Fruit fly (Drosophila melanogaster): ENCODE data around the gene CG31810.

CG31810 gene

dm6 chr2L:16817421-16818101 is 34.6 kb downstream of the CG31810 start:
- TF ChIP-seq CG12768 (GFP tag; optimal IDR thresholded peaks at IDR 0.05) (no peak), Crg-1 (GFP tag; optimal IDR thresholded peaks at IDR 0.05) (no peak), CG11617 (GFP tag; optimal IDR thresholded peaks at IDR 0.05) (no peak), ovo (GFP tag; optimal IDR thresholded peaks at IDR 0.05) (no peak), CG7045 (GFP tag; optimal IDR thresholded peaks at IDR 0.05) (no peak), CG5204 (GFP tag; optimal IDR thresholded peaks at IDR 0.05) (no peak), CG33017 (tag; optimal IDR thresholded peaks at IDR 0.05) (no peak), CG14711 (tag; optimal IDR thresholded peaks at IDR 0.05) (no peak), Mnt (GFP tag; optimal IDR thresholded peaks at IDR 0.05) (no peak), Hr96 (GFP tag; optimal IDR thresholded peaks at IDR 0.05) (no peak), tj (GFP tag; optimal IDR thresholded peaks at IDR 0.05) (no peak), cic (GFP tag; optimal IDR thresholded peaks at IDR 0.05) (no peak), bab1 (GFP tag; optimal IDR thresholded peaks at IDR 0.05) (no peak), toe (GFP tag; optimal IDR thresholded peaks at IDR 0.05) (no peak), kay (GFP tag; ENCODE audit: borderline replicate concordance) (no peak), cnc (optimal IDR thresholded peaks at IDR 0.05) (no peak)

dm6 chr2L:16816750-16817087 is 35.4 kb downstream of the CG31810 start:
- no peak for TF ChIP-seq CG12768 (GFP tag; optimal IDR thresholded peaks at IDR 0.05)
- TF ChIP-seq toe (GFP tag; optimal IDR thresholded peaks at IDR 0.05), result no peak
- peak; percentile 31 for TF ChIP-seq tj (GFP tag; optimal IDR thresholded peaks at IDR 0.05)
- no peak for TF ChIP-seq Mnt (GFP tag; optimal IDR thresholded peaks at IDR 0.05)
- no peak for TF ChIP-seq CG5204 (GFP tag; optimal IDR thresholded peaks at IDR 0.05)
- TF ChIP-seq CG1620 (GFP tag; optimal IDR thresholded peaks at IDR 0.05), result no peak

dm6 chr2L:16815989-16816749 is 36.0 kb downstream of the CG31810 start, which contains the start of gene mdy:
Gene mdy (plus strand): TSS chr2L:16816660.
- TF ChIP-seq bab1 (GFP tag; optimal IDR thresholded peaks at IDR 0.05), result peak; percentile 65
- no peak for TF ChIP-seq Crg-1 (GFP tag; optimal IDR thresholded peaks at IDR 0.05)
- TF ChIP-seq CG5204 (GFP tag; optimal IDR thresholded peaks at IDR 0.05), result peak; percentile 70
- TF ChIP-seq toe (GFP tag; optimal IDR thresholded peaks at IDR 0.05), result peak; percentile 28
- peak; percentile 35 for TF ChIP-seq CG1620 (GFP tag; optimal IDR thresholded peaks at IDR 0.05)
- peak; percentile 64 for TF ChIP-seq pad (GFP tag; optimal IDR thresholded peaks at IDR 0.05)
- peak; percentile 1 for TF ChIP-seq cic (GFP tag; optimal IDR thresholded peaks at IDR 0.05)
- TF ChIP-seq CG11617 (GFP tag; optimal IDR thresholded peaks at IDR 0.05), result peak; percentile 27
- TF ChIP-seq Hr96 (GFP tag; optimal IDR thresholded peaks at IDR 0.05), result peak; percentile 57
- no peak for TF ChIP-seq CG12768 (GFP tag; optimal IDR thresholded peaks at IDR 0.05)
- TF ChIP-seq CG33017 (tag; optimal IDR thresholded peaks at IDR 0.05), result peak; percentile 13
- TF ChIP-seq cnc (optimal IDR thresholded peaks at IDR 0.05), result no peak
- peak; percentile 27 for TF ChIP-seq CG14711 (tag; optimal IDR thresholded peaks at IDR 0.05)
- peak; percentile 79 for TF ChIP-seq Mnt (GFP tag; optimal IDR thresholded peaks at IDR 0.05)
- TF ChIP-seq CG7045 (GFP tag; optimal IDR thresholded peaks at IDR 0.05), result no peak
- peak; percentile 25 for TF ChIP-seq ovo (GFP tag; optimal IDR thresholded peaks at IDR 0.05)
- TF ChIP-seq Clk (GFP tag; optimal IDR thresholded peaks at IDR 0.05), result no peak
- TF ChIP-seq kay (GFP tag; ENCODE audit: borderline replicate concordance), result peak; percentile 92
- peak; percentile 13 for TF ChIP-seq CG7101 (tag; optimal IDR thresholded peaks at IDR 0.05)
- TF ChIP-seq tj (GFP tag; optimal IDR thresholded peaks at IDR 0.05), result no peak

dm6 chr2L:16808752-16809151 is 43.4 kb downstream of the CG31810 start:
- no peak for TF ChIP-seq tj (GFP tag; optimal IDR thresholded peaks at IDR 0.05)
- no peak for TF ChIP-seq CG12768 (GFP tag; optimal IDR thresholded peaks at IDR 0.05)
- TF ChIP-seq ovo (GFP tag; optimal IDR thresholded peaks at IDR 0.05), result no peak
- no peak for TF ChIP-seq CG1620 (GFP tag; optimal IDR thresholded peaks at IDR 0.05)
- no peak for TF ChIP-seq cic (GFP tag; optimal IDR thresholded peaks at IDR 0.05)
- TF ChIP-seq Clk (GFP tag; optimal IDR thresholded peaks at IDR 0.05), result no peak
- no peak for TF ChIP-seq cnc (optimal IDR thresholded peaks at IDR 0.05)
- no peak for TF ChIP-seq Mnt (GFP tag; optimal IDR thresholded peaks at IDR 0.05)
- TF ChIP-seq CG14711 (tag; optimal IDR thresholded peaks at IDR 0.05), result no peak
- TF ChIP-seq CG5204 (GFP tag; optimal IDR thresholded peaks at IDR 0.05), result no peak

- TF ChIP-seq CG14711 (tag; optimal IDR thresholded peaks at IDR 0.05), result no peak
- no peak for TF ChIP-seq ovo (GFP tag; optimal IDR thresholded peaks at IDR 0.05)
- no peak for TF ChIP-seq Crg-1 (GFP tag; optimal IDR thresholded peaks at IDR 0.05)
- TF ChIP-seq tj (GFP tag; optimal IDR thresholded peaks at IDR 0.05), result no peak
- TF ChIP-seq CG33017 (tag; optimal IDR thresholded peaks at IDR 0.05), result no peak
- no peak for TF ChIP-seq toe (GFP tag; optimal IDR thresholded peaks at IDR 0.05)
- TF ChIP-seq CG1620 (GFP tag; optimal IDR thresholded peaks at IDR 0.05), result no peak
- TF ChIP-seq pad (GFP tag; optimal IDR thresholded peaks at IDR 0.05), result no peak
- TF ChIP-seq CG7045 (GFP tag; optimal IDR thresholded peaks at IDR 0.05), result no peak
- TF ChIP-seq CG11617 (GFP tag; optimal IDR thresholded peaks at IDR 0.05), result no peak
- TF ChIP-seq bab1 (GFP tag; optimal IDR thresholded peaks at IDR 0.05), result no peak
- no peak for TF ChIP-seq Clk (GFP tag; optimal IDR thresholded peaks at IDR 0.05)
- no peak for TF ChIP-seq CG5204 (GFP tag; optimal IDR thresholded peaks at IDR 0.05)
- no peak for TF ChIP-seq CG7101 (tag; optimal IDR thresholded peaks at IDR 0.05)
- no peak for TF ChIP-seq kay (GFP tag; ENCODE audit: borderline replicate concordance)
- TF ChIP-seq Mnt (GFP tag; optimal IDR thresholded peaks at IDR 0.05), result no peak
- no peak for TF ChIP-seq cic (GFP tag; optimal IDR thresholded peaks at IDR 0.05)
- TF ChIP-seq cnc (optimal IDR thresholded peaks at IDR 0.05), result no peak
- TF ChIP-seq CG12768 (GFP tag; optimal IDR thresholded peaks at IDR 0.05), result no peak
- TF ChIP-seq Hr96 (GFP tag; optimal IDR thresholded peaks at IDR 0.05), result no peak
These were observed 47.7 kb downstream of the CG31810 start, which contains the start of gene CG13272 for dm6 chr2L:16804376-16804934. Gene CG13272 (plus strand): TSS chr2L:16804884.

Data from whole organism, adult.